Worm (Caenorhabditis elegans) whole organism, L2 larva: ENCODE measurements around the gene abu-14.
A peak's percentile ranks its signal among the peaks of the same experiment; 100 is the strongest.

Experiments
- C34F6.9 ChIP-seq: fragments of 150-350 bp; optimal IDR thresholded peaks from 2 replicates; lab custom pipeline; 2014; ENCODE audit warnings: missing biosample characterization, missing genetic modification characterization
- F13H6.1 ChIP-seq: sonication (generic microtip); optimal IDR thresholded peaks from 2 replicates; lab custom pipeline; 2016; ENCODE audit warnings: missing genetic modification characterization, missing compliant biosample characterization
- R02D3.7 ChIP-seq: fragments of 150-350 bp; optimal IDR thresholded peaks from 2 replicates; lab custom pipeline; 2014; ENCODE audit warnings: missing biosample characterization, missing genetic modification characterization
- Y55F3AM.14 ChIP-seq: fragments of 200-800 bp; sonication (Bioruptor generic); optimal IDR thresholded peaks from 2 replicates; lab custom pipeline; 2018; ENCODE audit warnings: mild to moderate bottlenecking, missing genetic modification characterization, missing compliant biosample characterization
- ZK546.5 ChIP-seq: sonication (generic microtip); optimal IDR thresholded peaks from 2 replicates; lab custom pipeline; 2017; ENCODE audit warnings: missing biosample characterization, missing genetic modification characterization
- alr-1 ChIP-seq: fragments of 150-350 bp; optimal IDR thresholded peaks from 2 replicates; lab custom pipeline; 2014; ENCODE audit warnings: missing biosample characterization, missing genetic modification characterization
- aly-2 ChIP-seq: fragments of 150-350 bp; optimal IDR thresholded peaks from 2 replicates; lab custom pipeline; 2014; ENCODE audit warnings: missing biosample characterization, missing genetic modification characterization
- ama-1 ChIP-seq: fragments of 150-350 bp; optimal IDR thresholded peaks from 2 replicates; lab custom pipeline; 2018; ENCODE audit warnings: inconsistent platforms
- blmp-1 ChIP-seq: sonication (generic microtip); optimal IDR thresholded peaks from 2 replicates; lab custom pipeline; 2017; ENCODE audit warnings: missing genetic modification characterization, mild to moderate bottlenecking, missing compliant biosample characterization, antibody characterized with exemption, moderate library complexity; ENCODE audit not compliant: insufficient read depth
- ceh-16 ChIP-seq: fragments of 150-350 bp; optimal IDR thresholded peaks from 2 replicates; lab custom pipeline; 2014; ENCODE audit warnings: missing biosample characterization, missing genetic modification characterization
- crh-2 ChIP-seq: sonication (generic microtip); optimal IDR thresholded peaks from 2 replicates; lab custom pipeline; 2017; ENCODE audit warnings: missing biosample characterization, missing genetic modification characterization
- dmd-4 ChIP-seq: sonication (generic microtip); optimal IDR thresholded peaks from 2 replicates; lab custom pipeline; 2017; ENCODE audit warnings: missing biosample characterization, missing genetic modification characterization
- egl-27 ChIP-seq: sonication (generic microtip); optimal IDR thresholded peaks from 3 replicates; lab custom pipeline; 2017; ENCODE audit warnings: missing biosample characterization, missing genetic modification reagents, missing genetic modification characterization
- fos-1 ChIP-seq: fragments of 150-350 bp; optimal IDR thresholded peaks from 2 replicates; lab custom pipeline; 2014; ENCODE audit warnings: missing biosample characterization, missing genetic modification characterization
- gmeb-1 ChIP-seq: fragments of 150-350 bp; optimal IDR thresholded peaks from 2 replicates; lab custom pipeline; 2014; ENCODE audit warnings: missing biosample characterization, missing genetic modification characterization
- lin-11 ChIP-seq: fragments of 150-350 bp; sonication (generic microtip); optimal IDR thresholded peaks from 2 replicates; lab custom pipeline; 2014; ENCODE audit warnings: missing biosample characterization, missing genetic modification characterization, inconsistent platforms, mixed read lengths
- lin-13 ChIP-seq: fragments of 150-350 bp; optimal IDR thresholded peaks from 2 replicates; lab custom pipeline; 2014; ENCODE audit warnings: missing biosample characterization, missing genetic modification reagents, missing genetic modification characterization
- lin-39 ChIP-seq: fragments of 150-350 bp; optimal IDR thresholded peaks from 2 replicates; lab custom pipeline; 2014; ENCODE audit warnings: missing biosample characterization, missing genetic modification reagents, missing genetic modification characterization
- lsy-2 ChIP-seq, 2 experiments: fragments of 150-350 bp in 1 of 2; sonication (generic microtip) in 1 of 2; optimal IDR thresholded peaks; 2 replicates each; lab custom pipeline; 2014 to 2017; ENCODE audit warnings: missing biosample characterization in 2 of 2, missing genetic modification characterization in 2 of 2
- mab-5 ChIP-seq: fragments of 150-350 bp; optimal IDR thresholded peaks from 2 replicates; lab custom pipeline; 2014; ENCODE audit warnings: missing biosample characterization, missing genetic modification characterization
- mbf-1 ChIP-seq: sonication (generic microtip); optimal IDR thresholded peaks from 2 replicates; lab custom pipeline; 2017; ENCODE audit warnings: missing biosample characterization, missing genetic modification characterization
- mdl-1 ChIP-seq, 2 experiments: fragments of 150-350 bp in 1 of 2; sonication (generic microtip) in 1 of 2; optimal IDR thresholded peaks; 2 replicates each; lab custom pipeline; 2017; ENCODE audit warnings: missing biosample characterization in 2 of 2, missing genetic modification characterization in 2 of 2
- nhr-10 ChIP-seq: sonication (generic microtip); optimal IDR thresholded peaks from 2 replicates; lab custom pipeline; 2017; ENCODE audit warnings: missing biosample characterization, missing genetic modification characterization
- nhr-11 ChIP-seq: fragments of 150-350 bp; optimal IDR thresholded peaks from 2 replicates; lab custom pipeline; 2014; ENCODE audit warnings: missing biosample characterization, missing genetic modification characterization
- nhr-12 ChIP-seq: fragments of 150-350 bp; optimal IDR thresholded peaks from 2 replicates; lab custom pipeline; 2014; ENCODE audit warnings: missing biosample characterization, missing genetic modification characterization
- nhr-129 ChIP-seq: fragments of 150-350 bp; optimal IDR thresholded peaks from 2 replicates; lab custom pipeline; 2014; ENCODE audit warnings: missing biosample characterization, missing genetic modification characterization
- nhr-21 ChIP-seq: fragments of 150-350 bp; optimal IDR thresholded peaks from 2 replicates; lab custom pipeline; 2014; ENCODE audit warnings: missing biosample characterization, missing genetic modification characterization
- nhr-23 ChIP-seq: fragments of 150-350 bp; optimal IDR thresholded peaks from 2 replicates; lab custom pipeline; 2014; ENCODE audit warnings: missing biosample characterization, missing genetic modification reagents, missing genetic modification characterization
- nhr-237 ChIP-seq: fragments of 150-350 bp; optimal IDR thresholded peaks from 2 replicates; lab custom pipeline; 2014; ENCODE audit warnings: missing biosample characterization, missing genetic modification characterization
- nhr-25 ChIP-seq: fragments of 150-350 bp; sonication (generic microtip); optimal IDR thresholded peaks from 3 replicates; lab custom pipeline; 2014; ENCODE audit warnings: missing biosample characterization, missing genetic modification characterization
- nhr-6 ChIP-seq: fragments of 150-350 bp; optimal IDR thresholded peaks from 2 replicates; lab custom pipeline; 2014; ENCODE audit warnings: missing biosample characterization, missing genetic modification characterization
- nhr-77 ChIP-seq: fragments of 150-350 bp; optimal IDR thresholded peaks from 2 replicates; lab custom pipeline; 2014; ENCODE audit warnings: missing biosample characterization, missing genetic modification characterization
- peb-1 ChIP-seq: fragments of 150-350 bp; optimal IDR thresholded peaks from 2 replicates; lab custom pipeline; 2014; ENCODE audit warnings: missing biosample characterization, missing genetic modification characterization
- sem-4 ChIP-seq: fragments of 150-350 bp; optimal IDR thresholded peaks from 2 replicates; lab custom pipeline; 2014; ENCODE audit warnings: missing biosample characterization, missing genetic modification reagents, missing genetic modification characterization
- skn-1 ChIP-seq: sonication (generic microtip); optimal IDR thresholded peaks from 2 replicates; lab custom pipeline; 2017; ENCODE audit warnings: missing biosample characterization, missing genetic modification characterization
- sma-3 ChIP-seq: sonication (generic microtip); optimal IDR thresholded peaks from 2 replicates; lab custom pipeline; 2016; ENCODE audit warnings: missing genetic modification reagents, missing genetic modification characterization, missing compliant biosample characterization
- sma-9 ChIP-seq, 2 experiments: fragments of 150-350 bp in 1 of 2; sonication (generic microtip) in 1 of 2; optimal IDR thresholded peaks; 2 replicates each; lab custom pipeline; 2014 to 2016; ENCODE audit warnings: missing genetic modification characterization in 2 of 2, mild to moderate bottlenecking in 1 of 2, missing biosample characterization in 1 of 2, missing compliant biosample characterization in 1 of 2, missing genetic modification reagents in 1 of 2, moderate library complexity in 1 of 2
- snpc-4 ChIP-seq: fragments of 150-350 bp; optimal IDR thresholded peaks from 2 replicates; lab custom pipeline; 2014; ENCODE audit warnings: missing biosample characterization, missing genetic modification characterization
- unc-39 ChIP-seq: fragments of 150-350 bp; optimal IDR thresholded peaks from 2 replicates; lab custom pipeline; 2014; ENCODE audit warnings: missing biosample characterization, missing genetic modification characterization
- ztf-1 ChIP-seq: fragments of 200-800 bp; sonication (Bioruptor generic); conservative IDR thresholded peaks from 2 replicates; pipeline ENCODE4 v1.3.6; 2022; ENCODE audit warnings: missing genetic modification characterization, missing compliant biosample characterization
- ztf-11 ChIP-seq: sonication (generic microtip); optimal IDR thresholded peaks from 2 replicates; lab custom pipeline; 2017; ENCODE audit warnings: missing biosample characterization, missing genetic modification characterization

Gene abu-14

DNA sequence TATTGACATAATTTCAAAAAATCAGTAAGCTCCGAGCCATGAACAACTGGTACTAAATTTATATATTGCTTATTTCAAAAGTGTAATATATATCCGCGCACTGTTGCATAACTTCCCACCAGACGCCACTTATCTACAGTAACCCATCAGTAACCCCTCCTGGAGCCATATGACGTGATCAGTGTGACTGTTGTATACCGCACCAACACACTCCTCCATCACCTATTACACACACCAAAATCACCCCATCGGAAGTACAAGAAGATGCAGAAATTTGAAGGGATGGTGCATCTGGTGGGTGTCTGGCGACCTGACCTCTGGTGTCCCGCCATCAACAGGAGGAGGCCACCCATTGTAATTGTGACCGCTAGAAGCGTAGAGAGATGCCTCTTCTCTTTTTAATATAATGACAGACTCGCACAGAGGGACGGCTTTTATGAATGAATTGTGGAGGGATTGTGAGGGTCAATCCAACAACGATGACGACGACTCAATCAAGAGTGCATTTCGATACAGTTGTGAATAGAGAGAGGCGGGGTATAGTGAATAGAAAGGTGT, 35.9 kb upstream of the abu-14 start:
- no peak for TF ChIP-seq egl-27 (tag; lab: Kevin White, UChicago)
- no peak for TF ChIP-seq crh-2 (tag; lab: Kevin White, UChicago)
- TF ChIP-seq skn-1 (tag; lab: Kevin White, UChicago), result no peak
- no peak for TF ChIP-seq sma-3 (GFP tag; lab: Kevin White, UChicago)
- no peak for TF ChIP-seq lin-13 (GFP tag; lab: Kevin White, UChicago)
- no peak for TF ChIP-seq sma-9 (GFP tag; optimal IDR thresholded peaks at IDR 0.05; lab: Kevin White, UChicago)
- TF ChIP-seq sma-9 (tag; optimal IDR thresholded peaks at IDR 0.05; lab: Kevin White, UChicago), result no peak

DNA sequence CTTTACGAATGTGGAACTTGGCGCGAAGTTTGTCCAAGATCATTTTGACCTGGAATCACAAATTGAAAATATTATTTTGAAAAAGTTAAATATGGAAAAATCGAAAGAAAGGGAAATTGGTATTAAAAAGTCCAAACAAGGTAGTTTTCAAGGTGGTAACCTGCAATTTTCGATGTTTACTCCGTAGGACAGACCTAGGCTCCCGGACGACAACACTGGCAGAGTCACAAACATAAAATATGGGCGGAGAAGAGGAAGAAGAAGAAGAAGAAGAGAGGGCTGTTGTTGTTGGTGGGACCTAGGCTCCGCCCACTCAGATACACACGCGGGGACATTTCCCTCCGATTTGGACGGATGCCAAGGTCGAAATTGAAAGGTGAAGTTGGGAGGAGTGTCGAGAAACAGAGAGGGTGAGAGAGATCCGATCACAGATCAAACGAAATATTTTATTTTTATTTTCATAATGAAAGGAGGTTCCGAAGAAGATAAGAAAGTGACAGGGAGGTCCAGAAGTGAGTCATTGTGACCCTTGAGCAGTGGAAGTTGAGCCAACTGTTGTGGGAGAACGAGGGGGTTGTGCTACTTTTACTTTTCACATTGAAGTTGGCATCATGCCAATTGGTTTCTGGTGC, 35.0 kb upstream of the abu-14 start, which contains the start of gene aqp-2:
aqp-2 (minus strand) TSS at position 51 of the 632 bp plus-strand sequence.
- TF ChIP-seq dmd-4 (no peak), lin-39 (tag; lab: Kevin White, UChicago) (no peak), mab-5 (no peak), ztf-1 (GFP tag; lab: Robert Waterston, UW) (no peak), aly-2 (no peak), crh-2 (tag; lab: Kevin White, UChicago) (no peak), ceh-16 (tag; lab: Kevin White, UChicago) (no peak), snpc-4 (tag; lab: Kevin White, UChicago) (no peak), R02D3.7 (tag; lab: Kevin White, UChicago) (no peak), blmp-1 (tag; lab: Kevin White, UChicago) (no peak), mdl-1 (tag; optimal IDR thresholded peaks at IDR 0.05; lab: Kevin White, UChicago) (no peak), lsy-2 (tag; optimal IDR thresholded peaks at IDR 0.05; lab: Kevin White, UChicago) (peak in 1 of 2 experiments; percentile 36), nhr-25 (peak; percentile 31), peb-1 (no peak), fos-1 (tag; lab: Kevin White, UChicago) (peak; percentile 2), alr-1 (tag; lab: Kevin White, UChicago) (no peak), ztf-11 (tag; lab: Kevin White, UChicago) (no peak), lin-11 (no peak), nhr-129 (tag; lab: Kevin White, UChicago) (peak; percentile 53), sma-9 (GFP tag; optimal IDR thresholded peaks at IDR 0.05; lab: Kevin White, UChicago) (peak; percentile 82), sma-9 (tag; optimal IDR thresholded peaks at IDR 0.05; lab: Kevin White, UChicago) (no peak), sem-4 (no peak), F13H6.1 (tag; lab: Kevin White, UChicago) (peak; percentile 68), C34F6.9 (peak; percentile 17), skn-1 (tag; lab: Kevin White, UChicago) (no peak), nhr-23 (no peak), egl-27 (tag; lab: Kevin White, UChicago) (no peak), nhr-12 (tag; lab: Kevin White, UChicago) (no peak), ama-1 (lab: Kevin White, UChicago) (peak; percentile 17)

DNA sequence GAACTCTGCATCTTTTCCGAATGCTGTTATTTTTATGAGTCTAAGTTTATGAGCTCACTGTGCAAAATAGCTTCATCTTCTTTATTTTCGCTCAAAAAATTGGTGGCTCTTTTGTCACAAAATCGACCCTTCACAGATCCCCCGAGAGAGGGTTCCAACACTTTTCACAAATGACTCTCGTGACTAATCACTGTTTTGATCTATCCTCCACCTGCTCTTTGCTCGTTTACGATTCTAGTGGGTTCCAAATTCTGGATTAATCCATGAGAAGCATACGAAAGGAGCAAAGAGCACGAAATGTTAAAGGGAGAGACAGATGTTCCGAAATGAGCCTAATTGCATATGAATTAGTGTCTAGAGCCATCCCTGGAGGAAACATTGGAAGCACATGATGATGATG, 34.4 kb upstream of the abu-14 start:
- TF ChIP-seq nhr-6 (tag; lab: Kevin White, UChicago) (no peak), alr-1 (tag; lab: Kevin White, UChicago) (no peak), gmeb-1 (tag; lab: Kevin White, UChicago) (no peak), ama-1 (lab: Kevin White, UChicago) (no peak)

DNA sequence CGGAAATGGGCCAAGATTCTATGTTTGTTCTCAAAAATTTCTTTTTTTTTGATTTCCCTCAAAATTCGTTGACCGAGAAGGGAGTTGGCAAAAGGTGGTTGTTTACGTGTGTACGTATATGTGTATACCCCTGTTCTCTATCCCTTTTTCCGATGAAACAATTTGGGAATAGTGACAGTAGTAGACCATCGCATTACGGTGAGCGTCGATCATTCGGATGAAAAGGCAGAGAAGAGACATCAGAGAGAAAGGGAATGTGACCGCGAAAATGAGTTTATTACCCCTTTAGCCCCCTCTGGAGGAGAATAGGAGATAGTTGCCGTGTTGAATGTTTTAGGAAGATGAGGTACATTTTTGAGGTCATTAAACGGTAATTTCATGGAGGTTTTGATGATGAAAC, 33.0 kb upstream of the abu-14 start:
- peak; percentile 51 for TF ChIP-seq nhr-129 (tag; lab: Kevin White, UChicago)
- no peak for TF ChIP-seq nhr-77 (tag; lab: Kevin White, UChicago)
- TF ChIP-seq unc-39 (tag; lab: Kevin White, UChicago), result no peak
- TF ChIP-seq nhr-25, result peak; percentile 28
- TF ChIP-seq nhr-23, result no peak
- TF ChIP-seq alr-1 (tag; lab: Kevin White, UChicago), result no peak
- no peak for TF ChIP-seq ZK546.5 (tag; lab: Kevin White, UChicago)
- TF ChIP-seq ama-1 (lab: Kevin White, UChicago), result no peak
- no peak for TF ChIP-seq crh-2 (tag; lab: Kevin White, UChicago)
- no peak for TF ChIP-seq sem-4
- no peak for TF ChIP-seq ztf-11 (tag; lab: Kevin White, UChicago)
- TF ChIP-seq nhr-21 (tag; lab: Kevin White, UChicago), result no peak
- TF ChIP-seq R02D3.7 (tag; lab: Kevin White, UChicago), result no peak
- TF ChIP-seq mbf-1 (tag; lab: Kevin White, UChicago), result no peak
- no peak for TF ChIP-seq aly-2
- no peak for TF ChIP-seq nhr-237 (tag; lab: Kevin White, UChicago)
- TF ChIP-seq nhr-10 (tag; lab: Kevin White, UChicago), result no peak
- TF ChIP-seq Y55F3AM.14 (GFP tag; lab: Kevin White, UChicago), result no peak
- TF ChIP-seq sma-9 (GFP tag; optimal IDR thresholded peaks at IDR 0.05; lab: Kevin White, UChicago), result peak; percentile 16
- no peak for TF ChIP-seq sma-9 (tag; optimal IDR thresholded peaks at IDR 0.05; lab: Kevin White, UChicago)
- no peak for TF ChIP-seq nhr-11 (tag; lab: Kevin White, UChicago)
- TF ChIP-seq C34F6.9, result peak; percentile 1
- peak; percentile 36 for TF ChIP-seq blmp-1 (tag; lab: Kevin White, UChicago)
